Worm (Caenorhabditis elegans) whole organism, L4/young adult: Measurements from ENCODE around the gene C27A7.6.

Experiments
- dao-5 ChIP-seq: sonication (generic microtip); optimal IDR thresholded peaks from 2 replicates; lab custom pipeline; 2016; ENCODE audit warnings: missing genotype, missing genetic modification characterization, moderate library complexity, missing compliant biosample characterization
- him-1 ChIP-seq: sonication (generic microtip); optimal IDR thresholded peaks from 2 replicates; lab custom pipeline; 2016; ENCODE audit warnings: missing genotype, missing genetic modification reagents, missing genetic modification characterization, missing compliant biosample characterization

DNA sequence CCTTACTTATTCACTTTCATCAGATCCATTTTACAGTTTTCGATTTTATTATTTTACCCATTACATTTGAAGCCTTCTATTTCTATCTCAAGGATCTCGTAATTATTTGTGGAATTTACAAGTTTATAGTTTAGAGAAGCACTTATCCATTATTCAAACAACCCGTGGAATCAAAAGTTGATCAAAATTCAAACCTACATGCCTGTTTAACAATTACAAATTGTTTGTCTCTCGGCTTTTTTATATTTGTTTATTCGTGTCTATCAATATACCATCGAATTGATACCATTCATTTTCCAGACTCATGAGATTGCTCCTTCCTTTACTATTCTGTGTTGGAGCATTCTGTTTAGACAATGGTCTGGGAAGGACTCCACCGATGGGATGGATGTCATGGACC, 43.7 kb downstream of the C27A7.6 start, which contains the start of gene gana-1:
- TF ChIP-seq him-1: no peak
- no peak for TF ChIP-seq dao-5
